Fruit fly (Drosophila melanogaster): ENCODE results near the gene mtm.

mtm gene

dm6 chr2L:6051212-6051621 lies 14.4 kb upstream of the mtm start (continued):
- peak; percentile 90 for TF ChIP-seq Nf-YA (GFP tag; IDR thresholded peaks at IDR 0.05)
- TF ChIP-seq ttk (GFP tag; IDR thresholded peaks at IDR 0.05) = peak; percentile 92
- TF ChIP-seq zen (tag; optimal IDR thresholded peaks at IDR 0.05) = peak; percentile 88
- peak; percentile 10 for TF ChIP-seq pzg (GFP tag; optimal IDR thresholded peaks at IDR 0.05)
- TF ChIP-seq cas (GFP tag; IDR thresholded peaks at IDR 0.05) = peak; percentile 84
- peak; percentile 89 for TF ChIP-seq Awh (GFP tag; IDR thresholded peaks at IDR 0.05)
- peak in 1 of 2 experiments; percentile 27 for TF ChIP-seq tll (GFP tag; optimal IDR thresholded peaks at IDR 0.05)
- TF ChIP-seq aop (GFP tag; IDR thresholded peaks at IDR 0.05) = 0 out of 2 replicates have a peak, but pooled peaks have one; percentile 31
- peak; percentile 44; the same call in 1 of the 2 replicates for TF ChIP-seq dati (GFP tag; IDR thresholded peaks at IDR 0.05)
- peak; percentile 90 for TF ChIP-seq CG17912 (GFP tag; optimal IDR thresholded peaks at IDR 0.05)
- peak; percentile 81 for TF ChIP-seq H15 (GFP tag; IDR thresholded peaks at IDR 0.05)
- peak; percentile 95 for TF ChIP-seq NfI (GFP tag; optimal IDR thresholded peaks at IDR 0.05)
- peak; percentile 97 for TF ChIP-seq CG11695 (GFP tag; IDR thresholded peaks at IDR 0.05)
- TF ChIP-seq CG31441 (GFP tag; IDR thresholded peaks at IDR 0.05) = peak; percentile 96
- TF ChIP-seq NK7.1 (GFP tag; optimal IDR thresholded peaks at IDR 0.05) = peak; percentile 86
- TF ChIP-seq CG2678 (tag; optimal IDR thresholded peaks at IDR 0.05) = peak; percentile 98
- TF ChIP-seq gro (GFP tag; optimal IDR thresholded peaks at IDR 0.05) = peak; percentile 98
- TF ChIP-seq CG11560 (tag; IDR thresholded peaks at IDR 0.05) = peak; percentile 56; the same call in 2 of the 3 replicates
- no peak for TF ChIP-seq tna (GFP tag; IDR thresholded peaks at IDR 0.05; ENCODE audit: partially characterized antibody)
- peak; percentile 97 for TF ChIP-seq CG12659 (GFP tag; optimal IDR thresholded peaks at IDR 0.05)
- peak; percentile 87 for TF ChIP-seq Nf-YC (tag; optimal IDR thresholded peaks at IDR 0.05)
- TF ChIP-seq CG12236 (GFP tag; optimal IDR thresholded peaks at IDR 0.05) = peak; percentile 92
- TF ChIP-seq CG5245 (GFP tag; optimal IDR thresholded peaks at IDR 0.05) = peak; percentile 90
- peak; percentile 89 for TF ChIP-seq CG15696 (tag; optimal IDR thresholded peaks at IDR 0.05)
- TF ChIP-seq sd (tag; optimal IDR thresholded peaks at IDR 0.05) = no peak
- TF ChIP-seq CG7271 (tag; optimal IDR thresholded peaks at IDR 0.05) = peak; percentile 88
- no peak for TF ChIP-seq br (optimal IDR thresholded peaks at IDR 0.05)
- no peak for TF ChIP-seq unc-4 (GFP tag; IDR thresholded peaks at IDR 0.05; ENCODE audit: partially characterized antibody)
- no peak for TF ChIP-seq fru (optimal IDR thresholded peaks at IDR 0.05)
- peak; percentile 84; the same call in 2 of the 3 replicates for TF ChIP-seq CG3726 (GFP tag; IDR thresholded peaks at IDR 0.05)
- peak; percentile 57 for TF ChIP-seq pfk (GFP tag; optimal IDR thresholded peaks at IDR 0.05)
- TF ChIP-seq C15 (GFP tag; IDR thresholded peaks at IDR 0.05) = peak; percentile 82; the same call in 1 of the 3 replicates
- TF ChIP-seq bbx (GFP tag; IDR thresholded peaks at IDR 0.05; ENCODE audit: partially characterized antibody) = no peak
- TF ChIP-seq oc (tag; optimal IDR thresholded peaks at IDR 0.05) = peak; percentile 96
- peak; percentile 94 for TF ChIP-seq Hsf (GFP tag; optimal IDR thresholded peaks at IDR 0.05)
- TF ChIP-seq Dref (GFP tag; IDR thresholded peaks at IDR 0.05) = 0 out of 2 replicates have a peak, but pooled peaks have one; percentile 20
- peak; percentile 89 for TF ChIP-seq CG12155 (GFP tag; optimal IDR thresholded peaks at IDR 0.05)
- peak; percentile 94 for TF ChIP-seq salm (tag; optimal IDR thresholded peaks at IDR 0.05)
- peak; percentile 40 for TF ChIP-seq CG7745 (tag; optimal IDR thresholded peaks at IDR 0.05)
- TF ChIP-seq CG11456 (GFP tag; IDR thresholded peaks at IDR 0.05) = peak; percentile 93
- TF ChIP-seq CG15479 (GFP tag; optimal IDR thresholded peaks at IDR 0.05) = no peak
- peak in 1 of 2 experiments; percentile 62 for TF ChIP-seq crp (GFP tag; optimal IDR thresholded peaks at IDR 0.05)
- peak; percentile 98 for TF ChIP-seq Side (GFP tag; optimal IDR thresholded peaks at IDR 0.05)
- TF ChIP-seq Nf-YB (GFP tag; optimal IDR thresholded peaks at IDR 0.05) = peak; percentile 85
- TF ChIP-seq ac (GFP tag; optimal IDR thresholded peaks at IDR 0.05) = peak; percentile 79
- no peak; the same call in 1 of the 2 replicates for TF ChIP-seq Gsc (GFP tag; IDR thresholded peaks at IDR 0.05)
- TF ChIP-seq scrt (GFP tag; optimal IDR thresholded peaks at IDR 0.05) = peak; percentile 96
- peak; percentile 90 for TF ChIP-seq CG5953 (GFP tag; IDR thresholded peaks at IDR 0.05)
- peak; percentile 79 for TF ChIP-seq Lhr (GFP tag; optimal IDR thresholded peaks at IDR 0.05)
- TF ChIP-seq nmo (GFP tag; optimal IDR thresholded peaks at IDR 0.05) = peak; percentile 96

Measured in whole organism, embryonic.